Worm (Caenorhabditis elegans) whole organism, L3 larva: ENCODE measurements around the gene ttbk-3.

ENCODE experiments used
- ZK546.5 ChIP-seq: sonication (generic microtip); optimal IDR thresholded peaks from 2 replicates; lab custom pipeline; 2017; ENCODE audit warnings: missing biosample characterization, missing genetic modification characterization
- ama-1 ChIP-seq: fragments of 150-350 bp; optimal IDR thresholded peaks from 2 replicates; lab custom pipeline; 2018
- elt-2 ChIP-seq: sonication (generic microtip); optimal IDR thresholded peaks from 2 replicates; lab custom pipeline; 2016; ENCODE audit warnings: missing genetic modification reagents, mild to moderate bottlenecking, missing genetic modification characterization, missing compliant biosample characterization
- elt-3 ChIP-seq, 3 experiments: fragments of 150-350 bp in 1 of 3; sonication (generic microtip) in 2 of 3; optimal IDR thresholded peaks; 2 replicates in 2 of 3; 4 replicates in 1 of 3; lab custom pipeline; 2014 to 2017; ENCODE audit warnings: missing biosample characterization in 3 of 3, missing genetic modification characterization in 3 of 3
- fos-1 ChIP-seq: fragments of 150-350 bp; optimal IDR thresholded peaks from 2 replicates; lab custom pipeline; 2014; ENCODE audit warnings: missing biosample characterization, missing genetic modification characterization
- lin-15B ChIP-seq: fragments of 150-350 bp; optimal IDR thresholded peaks from 2 replicates; lab custom pipeline; 2014; ENCODE audit warnings: missing biosample characterization, missing genetic modification characterization
- nhr-11 ChIP-seq: fragments of 150-350 bp; optimal IDR thresholded peaks from 2 replicates; lab custom pipeline; 2014; ENCODE audit warnings: missing biosample characterization, missing genetic modification characterization
- nhr-23 ChIP-seq: fragments of 150-350 bp; optimal IDR thresholded peaks from 2 replicates; lab custom pipeline; 2014; ENCODE audit warnings: missing biosample characterization, missing genetic modification reagents, missing genetic modification characterization
- nhr-237 ChIP-seq: fragments of 150-350 bp; optimal IDR thresholded peaks from 2 replicates; lab custom pipeline; 2014; ENCODE audit warnings: missing biosample characterization, missing genetic modification characterization
- nhr-25 ChIP-seq: sonication (generic microtip); optimal IDR thresholded peaks from 2 replicates; lab custom pipeline; 2017; ENCODE audit warnings: missing biosample characterization, missing genetic modification characterization
- nhr-76 ChIP-seq: fragments of 150-350 bp; sonication (generic microtip); optimal IDR thresholded peaks from 5 replicates; lab custom pipeline; 2014; ENCODE audit warnings: missing biosample characterization, missing genetic modification characterization
- ztf-11 ChIP-seq: fragments of 150-350 bp; optimal IDR thresholded peaks from 2 replicates; lab custom pipeline; 2014; ENCODE audit warnings: missing biosample characterization, missing genetic modification characterization
- ztf-4 ChIP-seq: fragments of 150-350 bp; optimal IDR thresholded peaks from 2 replicates; lab custom pipeline; 2014; ENCODE audit warnings: missing biosample characterization, missing genetic modification characterization

- TF ChIP-seq elt-3 (tag; optimal IDR thresholded peaks at IDR 0.05; lab: Kevin White, UChicago) = no peak
- TF ChIP-seq nhr-237 = no peak
- no peak for TF ChIP-seq fos-1 (tag; lab: Kevin White, UChicago)
- no peak for TF ChIP-seq ama-1 (lab: Kevin White, UChicago)
- no peak for TF ChIP-seq nhr-11 (tag; lab: Kevin White, UChicago)
- TF ChIP-seq nhr-23 (tag; lab: Kevin White, UChicago) = peak; percentile 28
- TF ChIP-seq elt-2 (tag; lab: Kevin White, UChicago) = no peak
- TF ChIP-seq lin-15B (tag; lab: Kevin White, UChicago) = no peak
- TF ChIP-seq ztf-11 (tag; lab: Kevin White, UChicago) = no peak
- no peak for TF ChIP-seq ZK546.5 (tag; lab: Kevin White, UChicago)
- no peak for TF ChIP-seq nhr-76 (tag; lab: Kevin White, UChicago)
- TF ChIP-seq nhr-25 = peak; percentile 60
- no peak for TF ChIP-seq ztf-4 (tag; lab: Kevin White, UChicago)
Observed at ce11 chrIV:9918021-9918420, 28.3 kb upstream of the ttbk-3 start.
